Worm (Caenorhabditis elegans) whole organism, young adult: ENCODE results near the gene spp-8.

Experiments used
- B0336.3 ChIP-seq: fragments of 200-800 bp; sonication (Bioruptor generic); IDR thresholded peaks from 2 replicates; pipeline ENCODE4 v1.3.6; 2022; ENCODE audit warnings: missing genetic modification characterization, missing compliant biosample characterization
- C17E4.6 ChIP-seq: fragments of 200-800 bp; sonication (Bioruptor generic); IDR thresholded peaks from 2 replicates; pipeline ENCODE4 v1.3.6; 2022; ENCODE audit warnings: missing genetic modification reagents, missing genetic modification characterization, missing compliant biosample characterization
- D2030.7 ChIP-seq: fragments of 200-800 bp; sonication (Bioruptor generic); IDR thresholded peaks from 2 replicates; pipeline ENCODE4 v1.3.6; 2022; ENCODE audit warnings: missing genetic modification reagents, missing genetic modification characterization, missing compliant biosample characterization
- F22D6.2 ChIP-seq: sonication (generic microtip); optimal IDR thresholded peaks from 2 replicates; lab custom pipeline; 2016; ENCODE audit warnings: mild to moderate bottlenecking, missing genetic modification characterization, missing compliant biosample characterization
- F39B2.1 ChIP-seq: fragments of 200-800 bp; sonication (Bioruptor generic); IDR thresholded peaks from 2 replicates; pipeline ENCODE4 v1.3.6; 2022; ENCODE audit warnings: missing genetic modification reagents, missing genetic modification characterization, missing compliant biosample characterization
- Y56A3A.18 ChIP-seq: fragments of 200-800 bp; sonication (Bioruptor generic); IDR thresholded peaks from 2 replicates; pipeline ENCODE4 v1.3.6; 2022; ENCODE audit warnings: missing genetic modification reagents, missing genetic modification characterization, missing compliant biosample characterization
- ZK185.1 ChIP-seq: sonication (generic microtip); optimal IDR thresholded peaks from 2 replicates; lab custom pipeline; 2016; ENCODE audit warnings: mild to moderate bottlenecking, missing genetic modification characterization, missing compliant biosample characterization; ENCODE audit not compliant: poor library complexity, severe bottlenecking
- atf-7 ChIP-seq: sonication (generic microtip); optimal IDR thresholded peaks from 2 replicates; lab custom pipeline; 2017; ENCODE audit warnings: mild to moderate bottlenecking, missing genetic modification characterization, missing compliant biosample characterization
- athp-1 ChIP-seq: sonication (generic microtip); optimal IDR thresholded peaks from 2 replicates; lab custom pipeline; 2017; ENCODE audit warnings: mild to moderate bottlenecking, missing genetic modification characterization, missing compliant biosample characterization
- attf-3 ChIP-seq: fragments of 200-800 bp; sonication (Bioruptor generic); conservative IDR thresholded peaks from 2 replicates; pipeline ENCODE4 v1.3.6; 2022; ENCODE audit warnings: missing genetic modification reagents, missing genetic modification characterization, missing compliant biosample characterization
- bed-1 ChIP-seq: fragments of 200-800 bp; sonication (Bioruptor generic); IDR thresholded peaks from 2 replicates; pipeline ENCODE4 v1.3.6; 2022; ENCODE audit warnings: missing genetic modification reagents, missing genetic modification characterization, missing compliant biosample characterization
- ccch-3 ChIP-seq: fragments of 200-800 bp; sonication (Bioruptor generic); optimal IDR thresholded peaks from 2 replicates; lab custom pipeline; 2018; ENCODE audit warnings: mild to moderate bottlenecking, missing genetic modification characterization, missing compliant biosample characterization
- ceh-100 ChIP-seq: fragments of 200-800 bp; sonication (Bioruptor generic); IDR thresholded peaks from 2 replicates; pipeline ENCODE4 v1.3.6; 2022; ENCODE audit warnings: missing genetic modification reagents, missing genetic modification characterization, missing compliant biosample characterization
- ceh-40 ChIP-seq: fragments of 200-800 bp; sonication (Bioruptor generic); IDR thresholded peaks from 2 replicates; pipeline ENCODE4 v1.3.6; 2022; ENCODE audit warnings: missing genetic modification characterization, missing compliant biosample characterization
- ceh-79 ChIP-seq: sonication (generic microtip); optimal IDR thresholded peaks from 2 replicates; lab custom pipeline; 2017; ENCODE audit warnings: mild to moderate bottlenecking, missing genetic modification characterization, missing compliant biosample characterization
- chd-7 ChIP-seq: sonication (generic microtip); optimal IDR thresholded peaks from 2 replicates; lab custom pipeline; 2016; ENCODE audit warnings: mild to moderate bottlenecking, missing genetic modification characterization, moderate library complexity, missing compliant biosample characterization
- egl-44 ChIP-seq: fragments of 200-800 bp; sonication (Bioruptor generic); IDR thresholded peaks from 2 replicates; pipeline ENCODE4 v1.3.6; 2022; ENCODE audit warnings: missing genetic modification reagents, missing genetic modification characterization, missing compliant biosample characterization
- gei-17 ChIP-seq: fragments of 200-800 bp; sonication (Bioruptor generic); optimal IDR thresholded peaks from 2 replicates; lab custom pipeline; 2018; ENCODE audit warnings: mild to moderate bottlenecking, missing genetic modification characterization, missing compliant biosample characterization
- hlh-26 ChIP-seq: fragments of 200-800 bp; sonication (Bioruptor generic); conservative IDR thresholded peaks from 2 replicates; pipeline ENCODE4 v1.3.6; 2022; ENCODE audit warnings: missing genetic modification reagents, missing genetic modification characterization, missing compliant biosample characterization
- hmg-1.2 ChIP-seq: fragments of 200-800 bp; sonication (Bioruptor generic); IDR thresholded peaks from 2 replicates; pipeline ENCODE4 v1.3.6; 2022; ENCODE audit warnings: missing genetic modification reagents, missing genetic modification characterization, missing compliant biosample characterization
- hsf-1 ChIP-seq: fragments of 200-800 bp; sonication (Bioruptor generic); IDR thresholded peaks from 2 replicates; pipeline ENCODE4 v1.3.6; 2022; ENCODE audit warnings: missing genetic modification reagents, missing genetic modification characterization, missing compliant biosample characterization
- let-607 ChIP-seq, 2 experiments: fragments of 200-800 bp in 1 of 2; sonication (Bioruptor generic) in 1 of 2; sonication (generic microtip) in 1 of 2; optimal IDR thresholded peaks; 2 replicates each; lab custom pipeline; 2016 to 2018; ENCODE audit warnings: mild to moderate bottlenecking in 2 of 2, missing compliant biosample characterization in 2 of 2, missing genetic modification characterization in 2 of 2, moderate library complexity in 2 of 2, missing genotype in 1 of 2
- lin-35 ChIP-seq, 3 experiments: fragments of 150-350 bp in 2 of 3; sonication (generic microtip) in 1 of 3; optimal IDR thresholded peaks; 2 replicates each; lab custom pipeline; 2014 to 2018; ENCODE audit warnings: missing biosample characterization in 3 of 3, missing genetic modification characterization in 3 of 3, missing genetic modification reagents in 3 of 3
- lsl-1 ChIP-seq: fragments of 200-800 bp; sonication (Bioruptor generic); optimal IDR thresholded peaks from 2 replicates; lab custom pipeline; 2018; ENCODE audit warnings: mild to moderate bottlenecking, missing genetic modification characterization, moderate library complexity, missing compliant biosample characterization
- lsy-27 ChIP-seq: sonication (generic microtip); optimal IDR thresholded peaks from 2 replicates; lab custom pipeline; 2017; ENCODE audit warnings: missing genetic modification characterization, mild to moderate bottlenecking, missing compliant biosample characterization, antibody characterized with exemption, missing genotype, borderline replicate concordance; ENCODE audit not compliant: insufficient read depth
- madf-3 ChIP-seq: fragments of 200-800 bp; sonication (Bioruptor generic); IDR thresholded peaks from 2 replicates; pipeline ENCODE4 v1.3.6; 2022; ENCODE audit warnings: missing genetic modification reagents, missing genetic modification characterization, missing compliant biosample characterization
- nfyb-1 ChIP-seq: fragments of 200-800 bp; sonication (Bioruptor generic); IDR thresholded peaks from 2 replicates; pipeline ENCODE4 v1.3.6; 2022; ENCODE audit warnings: missing genetic modification reagents, missing genetic modification characterization, missing compliant biosample characterization
- nhr-179 ChIP-seq: sonication (generic microtip); optimal IDR thresholded peaks from 2 replicates; lab custom pipeline; 2016; ENCODE audit warnings: mild to moderate bottlenecking, missing genetic modification characterization, missing compliant biosample characterization
- nhr-80 ChIP-seq: sonication (generic microtip); optimal IDR thresholded peaks from 2 replicates; lab custom pipeline; 2016; ENCODE audit warnings: missing genetic modification characterization, missing compliant biosample characterization
- pbrm-1 ChIP-seq: fragments of 200-800 bp; sonication (Bioruptor generic); IDR thresholded peaks from 2 replicates; pipeline ENCODE4 v1.3.6; 2022; ENCODE audit warnings: missing genetic modification reagents, missing genetic modification characterization, missing compliant biosample characterization
- sdz-38 ChIP-seq: sonication (generic microtip); optimal IDR thresholded peaks from 2 replicates; lab custom pipeline; 2016; ENCODE audit warnings: missing genotype, missing genetic modification characterization, missing compliant biosample characterization
- snpc-1.3 ChIP-seq: sonication (generic microtip); optimal IDR thresholded peaks from 2 replicates; lab custom pipeline; 2017; ENCODE audit warnings: missing genetic modification characterization, mild to moderate bottlenecking, missing compliant biosample characterization, antibody characterized with exemption, moderate library complexity, missing genotype, missing genetic modification reagents; ENCODE audit not compliant: insufficient read depth
- tbp1 ChIP-seq: fragments of 200-800 bp; sonication (Bioruptor generic); optimal IDR thresholded peaks from 2 replicates; lab custom pipeline; 2018; ENCODE audit warnings: mild to moderate bottlenecking, missing genetic modification characterization, missing compliant biosample characterization
- tlf-1 ChIP-seq: fragments of 200-800 bp; sonication (Bioruptor generic); optimal IDR thresholded peaks from 2 replicates; lab custom pipeline; 2018; ENCODE audit warnings: mild to moderate bottlenecking, missing genetic modification characterization, missing compliant biosample characterization
- xnd-1 ChIP-seq: sonication (generic microtip); optimal IDR thresholded peaks from 2 replicates; lab custom pipeline; 2016; ENCODE audit warnings: missing genotype, missing genetic modification reagents, missing genetic modification characterization, missing compliant biosample characterization
- zfh-2 ChIP-seq: fragments of 200-800 bp; sonication (Bioruptor generic); conservative IDR thresholded peaks from 2 replicates; pipeline ENCODE4 v1.3.6; 2022; ENCODE audit warnings: missing genetic modification reagents, missing genetic modification characterization, missing compliant biosample characterization
- ztf-22 ChIP-seq: fragments of 200-800 bp; sonication (Bioruptor generic); optimal IDR thresholded peaks from 2 replicates; lab custom pipeline; 2018; ENCODE audit warnings: mild to moderate bottlenecking, missing genetic modification characterization, moderate library complexity, missing compliant biosample characterization

The spp-8 gene

DNA sequence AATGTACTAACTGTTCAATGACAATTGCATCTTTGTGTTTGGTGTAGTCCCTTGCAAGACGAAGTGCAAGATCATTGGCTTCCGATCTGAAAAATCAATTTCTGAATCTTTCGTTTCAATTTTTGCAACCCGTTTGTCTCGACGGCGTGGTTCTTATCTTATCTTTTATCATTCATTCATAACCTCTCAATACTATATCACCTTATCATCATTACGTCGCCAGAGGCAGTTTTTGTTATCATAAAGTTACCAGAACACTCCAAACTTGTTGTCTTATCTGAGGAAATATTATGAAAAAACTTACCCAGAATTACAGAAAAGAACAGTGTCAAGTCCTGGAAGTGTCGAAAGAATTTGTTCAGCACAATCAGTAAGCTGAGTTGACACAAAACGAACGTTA, 30.9 kb upstream of the spp-8 start:
- TF ChIP-seq hlh-26 (GFP tag; lab: Robert Waterston, UW) (no peak), nhr-80 (tag; lab: Kevin White, UChicago) (peak; percentile 56)

DNA sequence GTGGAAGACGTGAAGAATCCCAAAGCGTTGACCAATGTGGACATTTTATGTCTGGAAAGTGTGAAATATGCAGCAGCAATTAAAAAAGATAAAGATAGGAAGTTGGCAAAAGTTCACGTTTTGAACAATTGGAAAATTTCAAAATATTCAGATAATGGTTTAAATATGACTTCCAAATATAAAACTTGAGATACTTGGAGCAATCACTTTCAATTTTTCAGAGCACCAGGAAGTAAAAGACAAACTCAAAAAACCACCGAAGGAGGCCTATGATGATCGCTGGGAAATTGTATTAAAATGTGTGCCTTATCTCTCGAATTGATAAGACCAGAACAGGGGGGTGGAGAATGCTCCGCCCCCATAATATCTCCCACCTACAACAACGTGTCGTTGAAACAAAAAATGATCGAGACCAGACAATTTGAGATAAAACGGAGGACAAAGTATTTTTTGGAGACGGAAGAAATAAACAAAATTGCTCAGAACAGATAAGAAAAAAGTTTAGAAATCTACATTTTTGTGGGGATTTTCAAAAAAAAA, 29.7 kb upstream of the spp-8 start, which contains the start of gene eppl-1:
TSS of gene eppl-1 (minus strand) at position 51 of the 540 bp plus-strand sequence.
- TF ChIP-seq C17E4.6 (GFP tag; lab: Robert Waterston, UW): no peak
- no peak for TF ChIP-seq athp-1 (tag; lab: Kevin White, UChicago)
- TF ChIP-seq D2030.7 (GFP tag; lab: Robert Waterston, UW): no peak
- peak; percentile 31 for TF ChIP-seq nhr-80 (tag; lab: Kevin White, UChicago)
- TF ChIP-seq hmg-1.2 (GFP tag; lab: Robert Waterston, UW): no peak

DNA sequence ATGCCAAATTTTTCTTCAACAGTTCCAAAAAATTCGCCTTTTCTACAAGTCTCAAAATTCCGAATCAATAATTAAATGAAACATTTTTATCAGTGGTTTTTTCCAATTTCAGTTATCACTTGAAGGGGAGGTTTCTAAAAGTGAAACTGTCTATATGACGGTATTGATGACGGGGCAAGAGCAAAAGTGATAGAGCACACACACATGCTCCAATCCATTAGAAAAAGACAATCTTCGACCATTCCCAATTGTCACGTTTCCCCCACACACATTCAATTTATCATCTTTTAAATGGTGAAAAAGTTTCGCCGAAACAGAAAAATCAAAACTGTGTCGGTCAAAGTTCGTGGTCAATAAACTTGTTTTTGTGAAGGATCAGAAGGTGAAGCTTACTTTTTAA, 28.3 kb upstream of the spp-8 start:
- TF ChIP-seq let-607 (tag; optimal IDR thresholded peaks at IDR 0.05; lab: Kevin White, UChicago) (peak in 1 of 2 experiments; percentile 48), chd-7 (tag; lab: Kevin White, UChicago) (no peak), nfyb-1 (0 out of 2 replicates have a peak, but pooled peaks have one; percentile 25), tbp1 (GFP tag; lab: Kevin White, UChicago) (peak; percentile 25), ceh-40 (no peak), nhr-80 (tag; lab: Kevin White, UChicago) (peak; percentile 86), atf-7 (tag; lab: Kevin White, UChicago) (peak; percentile 26), sdz-38 (tag; lab: Kevin White, UChicago) (no peak)

DNA sequence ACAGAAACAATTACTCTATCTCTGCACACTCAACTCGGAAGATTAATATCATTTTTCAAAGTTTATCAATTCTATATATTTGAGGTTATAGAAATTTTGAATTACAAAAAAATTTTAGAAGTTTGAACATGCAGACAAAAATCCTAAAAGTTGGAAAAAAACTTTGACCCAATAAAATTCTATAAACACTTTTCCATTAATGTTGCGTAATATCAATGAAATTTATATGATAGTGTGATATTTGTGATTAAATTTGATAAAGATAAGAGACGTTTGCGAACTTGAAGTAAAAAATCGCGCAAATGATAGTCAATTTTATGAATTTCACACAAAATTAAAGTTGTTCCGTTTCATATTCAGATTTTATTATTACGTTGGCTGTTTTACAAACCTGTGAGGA, 27.4 kb upstream of the spp-8 start:
- TF ChIP-seq ZK185.1 (tag; lab: Kevin White, UChicago) (no peak), nhr-80 (tag; lab: Kevin White, UChicago) (peak; percentile 3)

DNA sequence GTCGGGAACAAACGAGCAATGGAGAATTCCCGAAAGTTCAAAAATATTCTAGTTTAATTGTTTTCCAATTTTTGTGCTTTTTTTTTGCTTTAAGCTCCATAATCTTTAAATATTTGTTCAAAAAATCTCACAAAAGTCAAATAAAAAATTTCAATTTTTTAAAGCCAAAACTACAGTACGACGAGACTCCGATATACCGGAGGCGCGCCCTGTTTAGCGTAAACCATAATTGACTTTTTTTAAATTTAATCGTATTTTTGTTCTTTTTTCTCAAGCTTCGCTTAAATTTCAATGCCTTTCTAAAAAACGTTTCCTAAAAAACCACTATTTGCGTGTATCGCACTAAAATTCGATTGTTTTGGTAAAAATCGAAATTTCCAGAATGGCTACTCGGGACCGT, 24.6 kb upstream of the spp-8 start, which contains the start of gene syx-4:
TSS of gene syx-4 (plus strand) at position 382 of the 400 bp plus-strand sequence.
- TF ChIP-seq lsy-27 (tag; lab: Kevin White, UChicago): no peak
- TF ChIP-seq Y56A3A.18: no peak
- peak; percentile 82 for TF ChIP-seq attf-3 (GFP tag; lab: Robert Waterston, UW)
- no peak for TF ChIP-seq xnd-1
- TF ChIP-seq madf-3: no peak
- no peak for TF ChIP-seq F22D6.2 (tag; lab: Kevin White, UChicago)
- no peak for TF ChIP-seq ccch-3 (GFP tag; lab: Kevin White, UChicago)
- TF ChIP-seq ceh-100 (GFP tag; lab: Robert Waterston, UW): no peak
- no peak for TF ChIP-seq gei-17 (GFP tag; lab: Kevin White, UChicago)
- TF ChIP-seq sdz-38 (tag; lab: Kevin White, UChicago): no peak
- no peak for TF ChIP-seq bed-1
- peak; percentile 25 for TF ChIP-seq lsl-1

DNA sequence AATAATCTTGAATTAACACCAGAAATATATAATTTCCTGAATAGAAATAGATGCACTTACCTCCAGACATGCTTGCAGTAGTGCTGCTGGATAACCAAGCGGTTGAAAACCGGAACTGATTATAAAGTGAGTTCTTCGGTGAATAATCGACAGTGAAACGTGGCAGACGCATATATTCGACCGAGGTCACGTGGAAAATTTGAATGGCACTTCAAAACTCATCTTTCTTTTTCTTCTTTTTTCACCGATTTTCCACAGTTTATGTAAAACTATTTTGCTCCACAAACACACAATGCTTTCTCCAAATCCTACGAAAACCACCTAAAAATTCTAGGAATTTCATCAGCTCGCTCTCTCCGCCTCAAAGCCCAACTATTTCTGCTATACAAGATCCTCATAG, 21.3 kb upstream of the spp-8 start, which contains the start of gene ant-1.4:
TSS of gene ant-1.4 (minus strand) at position 101 of the 400 bp plus-strand sequence.
- TF ChIP-seq tbp1 (GFP tag; lab: Kevin White, UChicago) (no peak), F39B2.1 (GFP tag; lab: Robert Waterston, UW) (no peak), ceh-40 (no peak), tlf-1 (GFP tag; lab: Kevin White, UChicago) (no peak), ccch-3 (GFP tag; lab: Kevin White, UChicago) (no peak), ztf-22 (GFP tag; lab: Kevin White, UChicago) (no peak), ceh-79 (tag; lab: Kevin White, UChicago) (no peak), nhr-179 (tag; lab: Kevin White, UChicago) (no peak), lin-35 (GFP tag; optimal IDR thresholded peaks at IDR 0.05; lab: Kevin White, UChicago) (no peak), zfh-2 (GFP tag; lab: Robert Waterston, UW) (no peak), hsf-1 (GFP tag; lab: Robert Waterston, UW) (no peak), B0336.3 (GFP tag; lab: Robert Waterston, UW) (no peak), snpc-1.3 (no peak), egl-44 (no peak), pbrm-1 (GFP tag; lab: Robert Waterston, UW) (no peak)
